Worm (Caenorhabditis elegans) whole organism, early embryonic: ENCODE results near the gene col-163.

Experiments used
- aly-1 ChIP-seq: sonication (generic microtip); optimal IDR thresholded peaks from 2 replicates; lab custom pipeline; 2016; ENCODE audit warnings: missing genetic modification characterization, missing compliant biosample characterization
- ama-1 ChIP-seq: fragments of 150-350 bp; optimal IDR thresholded peaks from 2 replicates; lab custom pipeline; 2014
- ceh-13 ChIP-seq: fragments of 200-800 bp; sonication (Bioruptor generic); optimal IDR thresholded peaks from 2 replicates; lab custom pipeline; 2018; ENCODE audit warnings: mild to moderate bottlenecking, missing genetic modification characterization, missing compliant biosample characterization
- ceh-36 ChIP-seq: sonication (generic microtip); optimal IDR thresholded peaks from 2 replicates; lab custom pipeline; 2016; ENCODE audit warnings: missing genetic modification characterization, inconsistent platforms, missing compliant biosample characterization
- ets-7 ChIP-seq: sonication (generic microtip); optimal IDR thresholded peaks from 2 replicates; lab custom pipeline; 2016; ENCODE audit warnings: missing genotype, missing genetic modification characterization, missing compliant biosample characterization
- flt-1 ChIP-seq: fragments of 200-800 bp; sonication (Bioruptor generic); IDR thresholded peaks from 2 replicates; pipeline ENCODE4 v1.3.6; 2022; ENCODE audit warnings: missing genetic modification characterization, missing compliant biosample characterization
- hmbx-1 ChIP-seq: sonication (generic microtip); optimal IDR thresholded peaks from 2 replicates; lab custom pipeline; 2016; ENCODE audit warnings: mild to moderate bottlenecking, missing genetic modification characterization, missing compliant biosample characterization
- hnd-1 ChIP-seq: sonication (generic microtip); optimal IDR thresholded peaks from 2 replicates; lab custom pipeline; 2016; ENCODE audit warnings: missing genetic modification characterization, missing compliant biosample characterization
- pes-1 ChIP-seq: fragments of 200-800 bp; sonication (Bioruptor generic); IDR thresholded peaks from 2 replicates; pipeline ENCODE4 v1.3.6; 2022; ENCODE audit warnings: missing genetic modification reagents, missing genetic modification characterization, missing compliant biosample characterization
- scrt-1 ChIP-seq: fragments of 200-800 bp; sonication (Bioruptor generic); IDR thresholded peaks from 2 replicates; pipeline ENCODE4 v1.3.6; 2022; ENCODE audit warnings: missing genetic modification characterization, missing compliant biosample characterization
- tbx-11 ChIP-seq: fragments of 200-800 bp; sonication (Bioruptor generic); IDR thresholded peaks from 2 replicates; pipeline ENCODE4 v1.3.6; 2022; ENCODE audit warnings: missing genetic modification characterization, missing compliant biosample characterization

DNA sequence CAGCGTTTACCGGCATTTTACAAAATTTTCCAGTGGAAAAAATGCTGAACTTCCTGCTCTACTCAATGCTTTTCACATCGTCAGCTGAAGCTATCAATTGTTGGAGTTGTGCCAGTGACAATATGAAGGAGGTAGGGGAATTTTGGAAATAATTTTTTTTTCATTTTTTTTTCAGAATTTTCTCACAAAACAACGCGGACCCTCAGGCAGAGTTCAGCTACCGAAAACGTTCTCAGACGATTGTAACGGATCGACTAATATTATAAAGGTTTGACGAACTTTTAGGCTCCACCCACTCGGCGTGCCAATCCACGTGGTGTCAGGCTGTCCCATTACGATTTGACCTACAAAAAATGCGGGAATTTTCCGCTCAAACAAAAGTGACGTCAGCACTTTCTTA, 20.4 kb upstream of the col-163 start, which contains the start of gene F26F2.8:
- TF ChIP-seq ama-1 (lab: Kevin White, UChicago) (no peak), hmbx-1 (no peak), aly-1 (tag; lab: Kevin White, UChicago) (no peak), hnd-1 (no peak), ets-7 (tag; lab: Kevin White, UChicago) (no peak), tbx-11 (GFP tag; lab: Robert Waterston, UW) (no peak), ceh-36 (tag; lab: Kevin White, UChicago) (no peak), flt-1 (GFP tag; lab: Robert Waterston, UW) (no peak), pes-1 (GFP tag; lab: Robert Waterston, UW) (no peak), scrt-1 (GFP tag; lab: Robert Waterston, UW) (no peak), ceh-13 (no peak)
